Fruit fly (Drosophila melanogaster): Measurements from ENCODE around the gene fy.

Gene fy

dm6 chr2L:8403286-8404270, 498 bp upstream of the fy start, which contains the start of gene emb (continued):
- no peak for TF ChIP-seq Deaf1 (tag; optimal IDR thresholded peaks at IDR 0.05)
- TF ChIP-seq CG17186 (GFP tag; optimal IDR thresholded peaks at IDR 0.05), result peak; percentile 35
- TF ChIP-seq zfh2 (GFP tag; optimal IDR thresholded peaks at IDR 0.05), result peak; percentile 60
- TF ChIP-seq CG2875 (GFP tag; optimal IDR thresholded peaks at IDR 0.05), result no peak
- no peak for TF ChIP-seq Poxn (GFP tag; IDR thresholded peaks at IDR 0.05)
- peak; percentile 55 for TF ChIP-seq slbo (GFP tag; IDR thresholded peaks at IDR 0.05)
- peak; percentile 68 for TF ChIP-seq phol (tag; optimal IDR thresholded peaks at IDR 0.05)
- no peak for TF ChIP-seq Awh (GFP tag; IDR thresholded peaks at IDR 0.05)
- TF ChIP-seq CG34224 (GFP tag; IDR thresholded peaks at IDR 0.05; ENCODE audit: partially characterized antibody), result peak; percentile 95
- TF ChIP-seq pb (GFP tag; optimal IDR thresholded peaks at IDR 0.05), result peak; percentile 36
- no peak for TF ChIP-seq Asciz (GFP tag; optimal IDR thresholded peaks at IDR 0.05)
- peak; percentile 64 for TF ChIP-seq B-H2 (GFP tag; optimal IDR thresholded peaks at IDR 0.05)
- TF ChIP-seq klu (GFP tag; IDR thresholded peaks at IDR 0.05), result no peak
- TF ChIP-seq BEAF-32 (GFP tag; optimal IDR thresholded peaks at IDR 0.05), result peak; percentile 91
- peak; percentile 50 for TF ChIP-seq CG7786 (GFP tag; optimal IDR thresholded peaks at IDR 0.05)
- TF ChIP-seq Spps (tag; optimal IDR thresholded peaks at IDR 0.05), result no peak
- no peak for TF ChIP-seq H15 (GFP tag; IDR thresholded peaks at IDR 0.05)
- no peak for TF ChIP-seq MTF-1 (GFP tag; optimal IDR thresholded peaks at IDR 0.05; ENCODE audit: borderline replicate concordance)
- TF ChIP-seq Meics (GFP tag; optimal IDR thresholded peaks at IDR 0.05), result peak; percentile 45
- TF ChIP-seq CG7745 (tag; optimal IDR thresholded peaks at IDR 0.05), result no peak
- TF ChIP-seq vfl (GFP tag; optimal IDR thresholded peaks at IDR 0.05), result peak; percentile 34
- peak; percentile 95 for TF ChIP-seq MESR4 (GFP tag; optimal IDR thresholded peaks at IDR 0.05)
- peak; percentile 100 for TF ChIP-seq CG2116 (GFP tag; optimal IDR thresholded peaks at IDR 0.05)
- TF ChIP-seq Usf (GFP tag; optimal IDR thresholded peaks at IDR 0.05), result no peak
- TF ChIP-seq NK7.1 (GFP tag; optimal IDR thresholded peaks at IDR 0.05), result no peak
- TF ChIP-seq peb (GFP tag; IDR thresholded peaks at IDR 0.05), result no peak
- TF ChIP-seq Neu2 (GFP tag; optimal IDR thresholded peaks at IDR 0.05; ENCODE audit: borderline replicate concordance), result no peak
- TF ChIP-seq CG31365 (tag; optimal IDR thresholded peaks at IDR 0.05), result no peak
- no peak for TF ChIP-seq gce (GFP tag; IDR thresholded peaks at IDR 0.05)
- peak; percentile 9 for TF ChIP-seq CG12744 (GFP tag; optimal IDR thresholded peaks at IDR 0.05)
- peak; percentile 56 for TF ChIP-seq Chrac-16 (GFP tag; optimal IDR thresholded peaks at IDR 0.05)
- TF ChIP-seq fu2 (GFP tag; optimal IDR thresholded peaks at IDR 0.05), result peak; percentile 64
- peak; percentile 13 for TF ChIP-seq cato (GFP tag; optimal IDR thresholded peaks at IDR 0.05; ENCODE audit: borderline replicate concordance)
- no peak for TF ChIP-seq CG6765 (GFP tag; optimal IDR thresholded peaks at IDR 0.05)
- peak; percentile 38 for TF ChIP-seq her (GFP tag; optimal IDR thresholded peaks at IDR 0.05)
- peak; percentile 12 for TF ChIP-seq HLHmδ (GFP tag; optimal IDR thresholded peaks at IDR 0.05)
- TF ChIP-seq CG15601 (tag; optimal IDR thresholded peaks at IDR 0.05), result peak; percentile 47
- peak; percentile 26; the same call in 2 of the 3 replicates for TF ChIP-seq CG11456 (GFP tag; IDR thresholded peaks at IDR 0.05)
- peak; percentile 46 for TF ChIP-seq shn (GFP tag; optimal IDR thresholded peaks at IDR 0.05)
- peak; percentile 40 for TF ChIP-seq CG17802 (tag; optimal IDR thresholded peaks at IDR 0.05)
- peak; percentile 91 for TF ChIP-seq nom (GFP tag; optimal IDR thresholded peaks at IDR 0.05)
- no peak for TF ChIP-seq HLH3B (GFP tag; IDR thresholded peaks at IDR 0.05)
- no peak for TF ChIP-seq run (tag; optimal IDR thresholded peaks at IDR 0.05)
- TF ChIP-seq CG6254 (GFP tag; optimal IDR thresholded peaks at IDR 0.05), result no peak
- no peak for TF ChIP-seq CG7357 (GFP tag; IDR thresholded peaks at IDR 0.05)
- TF ChIP-seq CG13624 (GFP tag; optimal IDR thresholded peaks at IDR 0.05), result peak; percentile 42
- peak; percentile 65 for TF ChIP-seq Mad (GFP tag; optimal IDR thresholded peaks at IDR 0.05)
- TF ChIP-seq CG8290 (GFP tag; optimal IDR thresholded peaks at IDR 0.05), result peak; percentile 95
- TF ChIP-seq CG8290 (tag; optimal IDR thresholded peaks at IDR 0.05), result peak in 1 of 2 experiments; percentile 93
